Fruit fly (Drosophila melanogaster): ENCODE measurements around the gene CG4168.
A peak's percentile ranks its signal among the peaks of the same experiment; 100 is the strongest.

CG4168 gene

DNA sequence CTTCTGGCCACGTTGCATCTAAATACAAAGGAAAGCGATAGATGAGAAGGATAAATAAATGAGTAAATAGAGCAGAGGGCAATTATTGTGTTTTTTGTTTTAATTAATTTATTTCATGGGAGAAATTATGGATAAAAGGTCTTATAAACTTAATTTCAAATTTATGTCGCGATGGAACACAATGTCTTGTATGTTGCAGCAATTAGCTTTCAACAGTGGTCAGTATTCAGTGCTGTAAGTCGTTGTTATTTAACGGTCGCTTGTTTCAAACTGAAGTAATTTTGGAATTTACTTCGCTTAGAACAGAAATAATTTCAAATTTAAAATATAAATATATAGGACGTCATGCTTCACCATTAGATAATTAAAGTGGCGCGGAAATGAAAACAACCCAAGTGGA is 82.3 kb downstream of the CG4168 start (continued):
- TF ChIP-seq Usf (GFP tag; optimal IDR thresholded peaks at IDR 0.05): no peak
- no peak for TF ChIP-seq rib (GFP tag; IDR thresholded peaks at IDR 0.05)
- no peak for TF ChIP-seq eve (GFP tag; optimal IDR thresholded peaks at IDR 0.05)
- TF ChIP-seq Ets97D (GFP tag; optimal IDR thresholded peaks at IDR 0.05): peak; percentile 21
- no peak for TF ChIP-seq vfl (GFP tag; optimal IDR thresholded peaks at IDR 0.05)
- TF ChIP-seq tin (GFP tag; optimal IDR thresholded peaks at IDR 0.05): no peak
- TF ChIP-seq CG6765 (GFP tag; optimal IDR thresholded peaks at IDR 0.05): no peak
- no peak for TF ChIP-seq CG13775 (GFP tag; optimal IDR thresholded peaks at IDR 0.05)
- no peak for TF ChIP-seq H2.0 (GFP tag; IDR thresholded peaks at IDR 0.05)
- TF ChIP-seq knrl (GFP tag; IDR thresholded peaks at IDR 0.05; ENCODE audit: partially characterized antibody): no peak
- no peak for TF ChIP-seq danr (GFP tag; IDR thresholded peaks at IDR 0.05)
- TF ChIP-seq Opbp (GFP tag; IDR thresholded peaks at IDR 0.05; ENCODE audit: partially characterized antibody): no peak
- TF ChIP-seq CG4617 (GFP tag; optimal IDR thresholded peaks at IDR 0.05; ENCODE audit: borderline replicate concordance): no peak
- no peak for TF ChIP-seq CG30020 (tag; optimal IDR thresholded peaks at IDR 0.05)
- TF ChIP-seq stc (GFP tag; IDR thresholded peaks at IDR 0.05): no peak
- TF ChIP-seq hkb (optimal IDR thresholded peaks at IDR 0.05): no peak
- TF ChIP-seq hkb (GFP tag; IDR thresholded peaks at IDR 0.05): no peak
- TF ChIP-seq CG7556 (GFP tag; optimal IDR thresholded peaks at IDR 0.05): no peak
- no peak for TF ChIP-seq vnd (GFP tag; IDR thresholded peaks at IDR 0.05; ENCODE audit: partially characterized antibody)
- no peak for TF ChIP-seq Sry-β (GFP tag; optimal IDR thresholded peaks at IDR 0.05)
- TF ChIP-seq Mes4 (GFP tag; optimal IDR thresholded peaks at IDR 0.05): no peak
- TF ChIP-seq aop (GFP tag; IDR thresholded peaks at IDR 0.05): no peak
- TF ChIP-seq toy (GFP tag; IDR thresholded peaks at IDR 0.05): no peak
- no peak for TF ChIP-seq Dek (tag; optimal IDR thresholded peaks at IDR 0.05)
- no peak for TF ChIP-seq CG7745 (tag; optimal IDR thresholded peaks at IDR 0.05)
- no peak for TF ChIP-seq Poxn (GFP tag; IDR thresholded peaks at IDR 0.05)
- no peak for TF ChIP-seq fd3F (GFP tag; optimal IDR thresholded peaks at IDR 0.05)
- TF ChIP-seq Atf-2 (GFP tag; optimal IDR thresholded peaks at IDR 0.05): no peak
- TF ChIP-seq dmrt11E (tag; optimal IDR thresholded peaks at IDR 0.05): no peak
- TF ChIP-seq bbx (GFP tag; IDR thresholded peaks at IDR 0.05; ENCODE audit: partially characterized antibody): no peak
- no peak for TF ChIP-seq tap (tag; optimal IDR thresholded peaks at IDR 0.05)
- TF ChIP-seq CG4854 (GFP tag; optimal IDR thresholded peaks at IDR 0.05): peak; percentile 0
- peak; percentile 1 for TF ChIP-seq Fer3 (tag; optimal IDR thresholded peaks at IDR 0.05)
- TF ChIP-seq CG5953 (GFP tag; IDR thresholded peaks at IDR 0.05): no peak
- no peak for TF ChIP-seq CG13424 (tag; optimal IDR thresholded peaks at IDR 0.05)
- TF ChIP-seq repo (GFP tag; optimal IDR thresholded peaks at IDR 0.05): no peak
- TF ChIP-seq gce (GFP tag; IDR thresholded peaks at IDR 0.05): no peak
- no peak for TF ChIP-seq peb (GFP tag; IDR thresholded peaks at IDR 0.05)
- peak; percentile 78 for TF ChIP-seq E2f2 (GFP tag; IDR thresholded peaks at IDR 0.05)
- no peak for TF ChIP-seq CG12299 (tag; optimal IDR thresholded peaks at IDR 0.05)
- no peak for TF ChIP-seq tx (GFP tag; optimal IDR thresholded peaks at IDR 0.05)
- no peak for TF ChIP-seq CG11696 (GFP tag; IDR thresholded peaks at IDR 0.05)
- TF ChIP-seq TFAM (GFP tag; optimal IDR thresholded peaks at IDR 0.05): no peak
- no peak for TF ChIP-seq oc (tag; optimal IDR thresholded peaks at IDR 0.05)
- peak; percentile 32 for TF ChIP-seq trem (tag; optimal IDR thresholded peaks at IDR 0.05)
- no peak for TF ChIP-seq ro (GFP tag; IDR thresholded peaks at IDR 0.05)
- peak; percentile 16 for TF ChIP-seq CG2712 (tag; optimal IDR thresholded peaks at IDR 0.05)
- no peak for TF ChIP-seq Jarid2 (GFP tag; optimal IDR thresholded peaks at IDR 0.05)
- no peak for TF ChIP-seq lilli (GFP tag; optimal IDR thresholded peaks at IDR 0.05)
- TF ChIP-seq Dad (GFP tag; optimal IDR thresholded peaks at IDR 0.05): no peak
- TF ChIP-seq pros (GFP tag; optimal IDR thresholded peaks at IDR 0.05): no peak
- no peak for TF ChIP-seq HLHmδ (GFP tag; optimal IDR thresholded peaks at IDR 0.05)
- no peak for TF ChIP-seq CG10321 (GFP tag; IDR thresholded peaks at IDR 0.05)

All from whole organism, embryonic.